Fruit fly (Drosophila melanogaster) whole organism, embryonic: ENCODE results near the gene GIIIspla2.

Experiments
- Aef1 ChIP-seq: fragments of 200-800 bp; sonication (Bioruptor generic); IDR thresholded peaks from 3 replicates; pipeline ENCODE4 v1.3.6; 2022; ENCODE audit warnings: missing biosample characterization, missing genetic modification characterization
- CG12155 ChIP-seq: fragments of 200-800 bp; sonication (Bioruptor generic); optimal IDR thresholded peaks from 3 replicates; lab custom pipeline; 2016; ENCODE audit warnings: missing biosample characterization, missing genetic modification characterization
- CG3995 ChIP-seq: fragments of 200-800 bp; sonication (Bioruptor generic); optimal IDR thresholded peaks from 3 replicates; lab custom pipeline; 2016; ENCODE audit warnings: missing biosample characterization, missing genetic modification characterization
- CG6683 ChIP-seq: fragments of 200-800 bp; sonication (Bioruptor generic); optimal IDR thresholded peaks from 2 replicates; lab custom pipeline; 2017; ENCODE audit warnings: missing biosample characterization, mild to moderate bottlenecking, missing genetic modification characterization, missing genetic modification reagents
- CG8944 ChIP-seq: fragments of 200-800 bp; sonication (Bioruptor generic); optimal IDR thresholded peaks from 3 replicates; lab custom pipeline; 2016; ENCODE audit warnings: missing biosample characterization, missing genetic modification characterization
- Kr ChIP-seq: fragments of 200-800 bp; sonication (Bioruptor generic); optimal IDR thresholded peaks from 2 replicates; lab custom pipeline; 2017; ENCODE audit warnings: missing biosample characterization, mild to moderate bottlenecking, missing genetic modification characterization
- Lim3 ChIP-seq: fragments of 200-800 bp; sonication (Bioruptor generic); IDR thresholded peaks from 2 replicates; pipeline ENCODE4 v1.3.6; 2022; ENCODE audit warnings: missing biosample characterization, missing genetic modification characterization
- Oaz ChIP-seq: fragments of 200-800 bp; sonication (Bioruptor generic); IDR thresholded peaks from 2 replicates; pipeline ENCODE4 v1.3.6; 2022; ENCODE audit warnings: missing biosample characterization, missing genetic modification characterization
- Poxn ChIP-seq: fragments of 200-800 bp; sonication (Bioruptor generic); IDR thresholded peaks from 2 replicates; pipeline ENCODE4 v1.3.6; 2022; ENCODE audit warnings: missing biosample characterization, missing genetic modification characterization
- dm ChIP-seq: fragments of 200-800 bp; sonication (Bioruptor generic); optimal IDR thresholded peaks from 3 replicates; lab custom pipeline; 2016; ENCODE audit warnings: missing biosample characterization, missing genetic modification characterization
- pzg ChIP-seq: fragments of 200-800 bp; sonication (Bioruptor generic); optimal IDR thresholded peaks from 3 replicates; lab custom pipeline; 2018; ENCODE audit warnings: missing biosample characterization, mild to moderate bottlenecking, missing genetic modification characterization, moderate library complexity
- usp ChIP-seq: fragments of >200 bp; optimal IDR thresholded peaks from 2 replicates; lab custom pipeline; 2017; ENCODE audit warnings: missing biosample characterization, missing genetic modification characterization

DNA sequence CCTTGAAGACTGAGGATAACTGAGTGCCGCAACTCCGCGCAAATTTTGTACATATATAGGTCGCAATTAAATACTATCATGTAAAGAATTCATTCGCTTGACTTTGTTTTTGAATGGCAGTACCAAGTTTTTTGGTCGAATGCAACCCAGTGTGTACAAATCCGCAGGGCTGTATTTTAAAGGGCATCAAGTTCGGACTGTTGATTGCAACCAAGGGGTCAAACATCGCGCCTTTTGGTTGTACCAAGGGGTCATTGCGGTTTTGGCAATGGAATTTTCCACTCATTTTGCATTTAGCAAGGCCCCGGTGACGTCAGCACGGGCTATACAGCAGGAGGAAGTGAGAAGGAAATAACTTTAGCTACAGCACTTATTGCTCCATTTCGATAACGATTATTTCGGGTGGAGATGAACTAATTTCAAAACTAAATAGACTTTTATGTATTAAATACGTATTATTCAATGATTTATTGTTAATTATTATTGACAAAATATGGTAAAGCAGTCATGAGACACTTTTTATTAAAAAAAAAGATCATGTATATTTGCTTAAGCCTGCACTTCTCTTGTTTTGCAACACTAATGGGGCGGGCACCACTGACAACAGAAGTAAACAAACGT is 25.6 kb upstream of the GIIIspla2 start, which contains the start of gene CG10958:
- no peak for TF ChIP-seq Lim3 (GFP tag; lab: Robert Waterston, UW)
- TF ChIP-seq CG3995 (GFP tag; lab: Kevin White, UChicago), result no peak
- no peak for TF ChIP-seq CG8944 (GFP tag; lab: Kevin White, UChicago)
- 0 out of 3 replicates have a peak, but pooled peaks have one; percentile 33 for TF ChIP-seq Aef1 (GFP tag; lab: Robert Waterston, UW)
- peak; percentile 38 for TF ChIP-seq pzg
- 0 out of 2 replicates have a peak, but pooled peaks have one; percentile 33 for TF ChIP-seq Oaz (GFP tag; lab: Robert Waterston, UW)
- peak; percentile 30 for TF ChIP-seq CG6683 (GFP tag; lab: Kevin White, UChicago)
- TF ChIP-seq Kr (GFP tag; lab: Kevin White, UChicago), result no peak
- peak; percentile 5 for TF ChIP-seq dm (GFP tag; lab: Kevin White, UChicago)
- TF ChIP-seq Poxn, result no peak
- TF ChIP-seq usp (GFP tag; lab: Kevin White, UChicago), result no peak
- peak; percentile 63 for TF ChIP-seq CG12155 (GFP tag; lab: Kevin White, UChicago)
